Fruit fly (Drosophila melanogaster): Measurements from ENCODE around the gene CG32532.

- TF ChIP-seq CG12605 (GFP tag; IDR thresholded peaks at IDR 0.05): no peak
- TF ChIP-seq CG15710 (tag; optimal IDR thresholded peaks at IDR 0.05): no peak
- no peak for TF ChIP-seq fd96Ca (GFP tag; IDR thresholded peaks at IDR 0.05)
- TF ChIP-seq CG9948 (tag; optimal IDR thresholded peaks at IDR 0.05): no peak
- TF ChIP-seq Pif1A (GFP tag; optimal IDR thresholded peaks at IDR 0.05): no peak
- TF ChIP-seq D1 (tag; optimal IDR thresholded peaks at IDR 0.05): no peak
- TF ChIP-seq CG14655 (GFP tag; optimal IDR thresholded peaks at IDR 0.05): no peak
- TF ChIP-seq EcR (GFP tag; optimal IDR thresholded peaks at IDR 0.05): no peak
- no peak for TF ChIP-seq Ets98B (GFP tag; IDR thresholded peaks at IDR 0.05)
- no peak for TF ChIP-seq rn (GFP tag; IDR thresholded peaks at IDR 0.05)
- TF ChIP-seq CG34367 (tag; optimal IDR thresholded peaks at IDR 0.05): no peak
- TF ChIP-seq CG13204 (GFP tag; optimal IDR thresholded peaks at IDR 0.05): no peak
- no peak for TF ChIP-seq CG17806 (tag; optimal IDR thresholded peaks at IDR 0.05)
Measured at dm6 chrX:19548438-19548837, 1.2 kb upstream of the CG32532 start.

All from whole organism, pupa.